Worm (Caenorhabditis elegans) whole organism, late embryonic: ENCODE results near the gene syd-1.
A peak's percentile ranks its signal among the peaks of the same experiment; 100 is the strongest.

Experiments
- C08G9.2 ChIP-seq: sonication (generic microtip); optimal IDR thresholded peaks from 2 replicates; lab custom pipeline; 2016; ENCODE audit warnings: mild to moderate bottlenecking, missing genetic modification characterization, moderate library complexity, missing compliant biosample characterization
- C38D4.7 ChIP-seq: fragments of 200-800 bp; sonication (Bioruptor generic); optimal IDR thresholded peaks from 2 replicates; lab custom pipeline; 2018; ENCODE audit warnings: mild to moderate bottlenecking, missing genetic modification characterization, moderate library complexity, missing compliant biosample characterization
- Y22D7AL.16 ChIP-seq: sonication (generic microtip); optimal IDR thresholded peaks from 2 replicates; lab custom pipeline; 2016; ENCODE audit warnings: missing genetic modification characterization, missing compliant biosample characterization
- ceh-14 ChIP-seq: sonication (generic microtip); optimal IDR thresholded peaks from 2 replicates; lab custom pipeline; 2016; ENCODE audit warnings: missing genotype, missing genetic modification characterization, missing compliant biosample characterization
- ceh-18 ChIP-seq: sonication (generic microtip); optimal IDR thresholded peaks from 2 replicates; lab custom pipeline; 2016; ENCODE audit warnings: missing genetic modification characterization, missing compliant biosample characterization
- ceh-19 ChIP-seq: fragments of 200-800 bp; sonication (Bioruptor generic); optimal IDR thresholded peaks from 2 replicates; lab custom pipeline; 2018; ENCODE audit warnings: mild to moderate bottlenecking, missing genetic modification characterization, missing compliant biosample characterization
- ceh-24 ChIP-seq: sonication (generic microtip); optimal IDR thresholded peaks from 2 replicates; lab custom pipeline; 2016; ENCODE audit warnings: mild to moderate bottlenecking, missing genetic modification characterization, missing compliant biosample characterization
- ceh-30 ChIP-seq: fragments of 150-350 bp; optimal IDR thresholded peaks from 2 replicates; lab custom pipeline; 2014; ENCODE audit warnings: missing biosample characterization, missing genetic modification characterization
- ceh-34 ChIP-seq: sonication (generic microtip); optimal IDR thresholded peaks from 2 replicates; lab custom pipeline; 2016; ENCODE audit warnings: mild to moderate bottlenecking, missing genetic modification characterization, missing compliant biosample characterization
- ceh-45 ChIP-seq: fragments of 200-800 bp; sonication (Bioruptor generic); IDR thresholded peaks from 2 replicates; pipeline ENCODE4 v1.3.6; 2022; ENCODE audit warnings: missing genetic modification reagents, missing genetic modification characterization, missing compliant biosample characterization
- ceh-48 ChIP-seq: sonication (generic microtip); optimal IDR thresholded peaks from 2 replicates; lab custom pipeline; 2016; ENCODE audit warnings: missing genetic modification characterization, inconsistent platforms, missing compliant biosample characterization
- ceh-6 ChIP-seq: fragments of 200-800 bp; sonication (Bioruptor generic); optimal IDR thresholded peaks from 2 replicates; lab custom pipeline; 2018; ENCODE audit warnings: mild to moderate bottlenecking, missing genetic modification characterization, missing compliant biosample characterization
- ceh-9 ChIP-seq: sonication (generic microtip); optimal IDR thresholded peaks from 2 replicates; lab custom pipeline; 2016; ENCODE audit warnings: mild to moderate bottlenecking, missing genetic modification characterization, inconsistent platforms, missing compliant biosample characterization
- che-1 ChIP-seq: sonication (generic microtip); optimal IDR thresholded peaks from 2 replicates; lab custom pipeline; 2016; ENCODE audit warnings: mild to moderate bottlenecking, missing genetic modification characterization, missing compliant biosample characterization
- elt-2 ChIP-seq: sonication (generic microtip); optimal IDR thresholded peaks from 2 replicates; lab custom pipeline; 2016; ENCODE audit warnings: missing genetic modification reagents, missing genetic modification characterization, missing compliant biosample characterization
- hlh-15 ChIP-seq: sonication (generic microtip); optimal IDR thresholded peaks from 2 replicates; lab custom pipeline; 2016; ENCODE audit warnings: missing genetic modification characterization, missing compliant biosample characterization
- hlh-6 ChIP-seq: sonication (generic microtip); optimal IDR thresholded peaks from 2 replicates; lab custom pipeline; 2016; ENCODE audit warnings: missing genotype, missing genetic modification characterization, missing compliant biosample characterization
- hlh-8 ChIP-seq: sonication (generic microtip); optimal IDR thresholded peaks from 2 replicates; lab custom pipeline; 2016; ENCODE audit warnings: missing genotype, missing genetic modification characterization, missing compliant biosample characterization
- lin-11 ChIP-seq: fragments of 200-800 bp; sonication (Bioruptor generic); optimal IDR thresholded peaks from 2 replicates; lab custom pipeline; 2018; ENCODE audit warnings: mild to moderate bottlenecking, missing genetic modification characterization, missing compliant biosample characterization
- madf-2 ChIP-seq: sonication (generic microtip); optimal IDR thresholded peaks from 2 replicates; lab custom pipeline; 2017; ENCODE audit warnings: missing genetic modification characterization, missing compliant biosample characterization
- mec-3 ChIP-seq: sonication (generic microtip); optimal IDR thresholded peaks from 2 replicates; lab custom pipeline; 2016; ENCODE audit warnings: borderline replicate concordance, missing genetic modification characterization, missing compliant biosample characterization
- nfya-1 ChIP-seq: sonication (generic microtip); optimal IDR thresholded peaks from 2 replicates; lab custom pipeline; 2017; ENCODE audit warnings: missing genetic modification characterization, mild to moderate bottlenecking, missing compliant biosample characterization, antibody characterized with exemption, moderate library complexity
- npax-4 ChIP-seq: sonication (generic microtip); optimal IDR thresholded peaks from 2 replicates; lab custom pipeline; 2016; ENCODE audit warnings: missing genetic modification characterization, missing compliant biosample characterization
- pat-9 ChIP-seq: fragments of 200-800 bp; sonication (Bioruptor generic); optimal IDR thresholded peaks from 2 replicates; lab custom pipeline; 2018; ENCODE audit warnings: mild to moderate bottlenecking, missing genetic modification characterization, moderate library complexity, missing compliant biosample characterization
- pax-1 ChIP-seq: fragments of 150-350 bp; optimal IDR thresholded peaks from 2 replicates; lab custom pipeline; 2014; ENCODE audit warnings: missing biosample characterization, missing genetic modification characterization
- pha-2 ChIP-seq: sonication (generic microtip); optimal IDR thresholded peaks from 2 replicates; lab custom pipeline; 2017; ENCODE audit warnings: mild to moderate bottlenecking, missing genetic modification characterization, missing compliant biosample characterization
- pha-4 ChIP-seq: fragments of 150-350 bp; optimal IDR thresholded peaks from 2 replicates; lab custom pipeline; 2018; ENCODE audit warnings: missing biosample characterization, missing genetic modification reagents, missing genetic modification characterization
- pqm-1 ChIP-seq: sonication (generic microtip); optimal IDR thresholded peaks from 2 replicates; lab custom pipeline; 2016; ENCODE audit warnings: missing genetic modification characterization, missing compliant biosample characterization
- pros-1 ChIP-seq: fragments of 150-350 bp; optimal IDR thresholded peaks from 2 replicates; lab custom pipeline; 2014; ENCODE audit warnings: missing biosample characterization, missing genetic modification reagents, missing genetic modification characterization
- ref-2 ChIP-seq: sonication (generic microtip); optimal IDR thresholded peaks from 2 replicates; lab custom pipeline; 2016; ENCODE audit warnings: missing genetic modification characterization, missing compliant biosample characterization
- sox-4 ChIP-seq: sonication (generic microtip); optimal IDR thresholded peaks from 2 replicates; lab custom pipeline; 2017; ENCODE audit warnings: mild to moderate bottlenecking, missing genetic modification characterization, inconsistent platforms, missing compliant biosample characterization
- tbx-2 ChIP-seq: sonication (generic microtip); optimal IDR thresholded peaks from 2 replicates; lab custom pipeline; 2016; ENCODE audit warnings: missing genetic modification characterization, missing compliant biosample characterization
- tbx-7 ChIP-seq: sonication (generic microtip); optimal IDR thresholded peaks from 2 replicates; lab custom pipeline; 2016; ENCODE audit warnings: missing genotype, missing genetic modification characterization, missing compliant biosample characterization
- unc-42 ChIP-seq: sonication (generic microtip); optimal IDR thresholded peaks from 2 replicates; lab custom pipeline; 2016; ENCODE audit warnings: missing genotype, missing genetic modification characterization, missing compliant biosample characterization
- unc-55 ChIP-seq: sonication (generic microtip); optimal IDR thresholded peaks from 2 replicates; lab custom pipeline; 2017; ENCODE audit warnings: missing biosample characterization, missing genetic modification reagents, missing genetic modification characterization
- unc-86 ChIP-seq: sonication (generic microtip); optimal IDR thresholded peaks from 2 replicates; lab custom pipeline; 2016; ENCODE audit warnings: missing genetic modification characterization, missing compliant biosample characterization
- zip-5 ChIP-seq: sonication (generic microtip); optimal IDR thresholded peaks from 2 replicates; lab custom pipeline; 2016; ENCODE audit warnings: missing genetic modification characterization, missing compliant biosample characterization
- ztf-16 ChIP-seq: sonication (generic microtip); optimal IDR thresholded peaks from 2 replicates; lab custom pipeline; 2017; ENCODE audit warnings: missing genetic modification characterization, missing compliant biosample characterization

Gene syd-1

ce11 chrII:7561494-7561893 is 33.2 kb downstream of the syd-1 start, which contains the start of the genes ZK1290.11 and ZK1290.1:
Gene ZK1290.11 (minus strand): TSS chrII:7561594.
Gene ZK1290.1 (plus strand): TSS chrII:7561764.
- TF ChIP-seq hlh-15 (tag; lab: Kevin White, UChicago) (no peak), ceh-18 (tag; lab: Kevin White, UChicago) (no peak), che-1 (no peak), lin-11 (tag; lab: Kevin White, UChicago) (no peak), ceh-6 (no peak), pros-1 (tag; lab: Kevin White, UChicago) (no peak), elt-2 (tag; lab: Kevin White, UChicago) (no peak), zip-5 (tag; lab: Kevin White, UChicago) (no peak), ceh-24 (tag; lab: Kevin White, UChicago) (no peak), tbx-7 (tag; lab: Kevin White, UChicago) (no peak), ceh-14 (tag; lab: Kevin White, UChicago) (no peak), npax-4 (tag; lab: Kevin White, UChicago) (no peak), pat-9 (tag; lab: Kevin White, UChicago) (no peak), pqm-1 (tag; lab: Kevin White, UChicago) (no peak), unc-86 (tag; lab: Kevin White, UChicago) (no peak), Y22D7AL.16 (tag; lab: Kevin White, UChicago) (no peak), pax-1 (tag; lab: Kevin White, UChicago) (no peak), mec-3 (tag; lab: Kevin White, UChicago) (no peak), unc-55 (GFP tag; lab: Kevin White, UChicago) (no peak), tbx-2 (tag; lab: Kevin White, UChicago) (no peak)

ce11 chrII:7560844-7561243 is 33.9 kb downstream of the syd-1 start:
- TF ChIP-seq ceh-48 (tag; lab: Kevin White, UChicago) (no peak), ceh-30 (no peak), hlh-8 (tag; lab: Kevin White, UChicago) (no peak), ztf-16 (no peak), npax-4 (tag; lab: Kevin White, UChicago) (no peak), sox-4 (tag; lab: Kevin White, UChicago) (no peak), pqm-1 (tag; lab: Kevin White, UChicago) (no peak), ref-2 (tag; lab: Kevin White, UChicago) (no peak), hlh-15 (tag; lab: Kevin White, UChicago) (no peak)
- TF ChIP-seq, all 69 proteins: peak for 0

DNA sequence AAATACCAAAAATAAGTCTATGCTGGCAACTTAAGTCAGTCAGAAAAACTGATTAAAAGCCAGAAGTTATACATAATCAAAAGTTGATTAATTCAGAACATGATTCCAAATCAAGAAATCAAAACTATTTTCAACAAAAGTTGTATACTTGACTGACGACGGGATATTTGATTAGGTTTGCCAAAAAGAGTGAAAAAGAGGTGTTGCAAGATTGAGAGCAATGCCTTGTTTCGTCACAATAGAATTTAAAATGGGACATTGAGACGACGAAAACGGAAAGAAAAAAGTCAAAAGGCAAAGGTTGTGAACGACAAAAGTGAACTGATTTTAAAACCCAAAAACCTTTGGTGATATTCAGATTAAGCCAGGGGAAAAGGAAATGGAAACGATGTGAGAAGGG is 35.8 kb downstream of the syd-1 start:
- TF ChIP-seq nfya-1 (tag; lab: Kevin White, UChicago): no peak
- peak; percentile 69 for TF ChIP-seq unc-42 (tag; lab: Kevin White, UChicago)

DNA sequence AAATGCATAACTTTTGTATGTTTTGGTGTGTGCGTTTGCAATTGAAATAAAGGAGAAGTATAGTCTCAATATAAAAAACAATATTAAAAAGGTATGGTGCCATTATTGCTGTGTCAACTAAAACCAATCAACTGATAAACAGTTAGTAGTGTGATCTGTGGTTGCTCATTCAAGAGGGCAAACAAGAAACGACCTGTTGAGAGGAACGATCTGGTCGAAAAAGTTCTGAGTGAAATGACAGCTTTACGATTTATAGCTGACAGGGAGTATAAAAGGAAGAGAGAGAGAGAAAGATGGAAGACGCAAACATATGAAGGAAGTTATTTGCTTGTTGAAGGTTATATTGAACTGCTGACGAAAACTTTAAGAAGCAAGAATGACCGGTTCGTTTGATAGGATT is 36.7 kb downstream of the syd-1 start:
- TF ChIP-seq madf-2 (tag; lab: Kevin White, UChicago) (no peak), mec-3 (tag; lab: Kevin White, UChicago) (no peak), ceh-6 (no peak), pax-1 (tag; lab: Kevin White, UChicago) (no peak), ceh-9 (tag; lab: Kevin White, UChicago) (no peak), ceh-34 (tag; lab: Kevin White, UChicago) (no peak), tbx-2 (tag; lab: Kevin White, UChicago) (no peak), ceh-19 (no peak), hlh-6 (tag; lab: Kevin White, UChicago) (no peak), pha-2 (no peak), npax-4 (tag; lab: Kevin White, UChicago) (no peak), C38D4.7 (GFP tag; lab: Kevin White, UChicago) (no peak), ceh-45 (no peak), pha-4 (tag; lab: Kevin White, UChicago) (no peak), C08G9.2 (no peak)
